Fruit fly (Drosophila melanogaster): ENCODE data around the gene ACXD.

- no peak for TF ChIP-seq D1 (tag; optimal IDR thresholded peaks at IDR 0.05)
- TF ChIP-seq CG15710 (tag; optimal IDR thresholded peaks at IDR 0.05), result peak; percentile 99
- TF ChIP-seq CG13204 (GFP tag; optimal IDR thresholded peaks at IDR 0.05), result peak; percentile 95
- TF ChIP-seq CG34367 (tag; optimal IDR thresholded peaks at IDR 0.05), result peak; percentile 99
- peak; percentile 98 for TF ChIP-seq CG8301 (tag; optimal IDR thresholded peaks at IDR 0.05)
- TF ChIP-seq CG32121 (GFP tag; IDR thresholded peaks at IDR 0.05), result peak; percentile 99
- peak; percentile 93 for TF ChIP-seq EcR (GFP tag; optimal IDR thresholded peaks at IDR 0.05)
- TF ChIP-seq Snoo (tag; optimal IDR thresholded peaks at IDR 0.05), result peak; percentile 97
- peak; percentile 100 for TF ChIP-seq fd96Ca (GFP tag; IDR thresholded peaks at IDR 0.05)
- peak; percentile 100 for TF ChIP-seq CG12605 (GFP tag; IDR thresholded peaks at IDR 0.05)
- peak; percentile 97 for TF ChIP-seq CG17806 (tag; optimal IDR thresholded peaks at IDR 0.05)
- TF ChIP-seq CG10348 (GFP tag; IDR thresholded peaks at IDR 0.05), result peak; percentile 98
These were observed 20.0 kb downstream of the ACXD start, which contains the start of the genes CG1275 and Elp5 for dm6 chr3L:2257412-2257862.
